Fruit fly (Drosophila melanogaster): Measurements from ENCODE around the gene Phf5a.

Gene Phf5a

DNA sequence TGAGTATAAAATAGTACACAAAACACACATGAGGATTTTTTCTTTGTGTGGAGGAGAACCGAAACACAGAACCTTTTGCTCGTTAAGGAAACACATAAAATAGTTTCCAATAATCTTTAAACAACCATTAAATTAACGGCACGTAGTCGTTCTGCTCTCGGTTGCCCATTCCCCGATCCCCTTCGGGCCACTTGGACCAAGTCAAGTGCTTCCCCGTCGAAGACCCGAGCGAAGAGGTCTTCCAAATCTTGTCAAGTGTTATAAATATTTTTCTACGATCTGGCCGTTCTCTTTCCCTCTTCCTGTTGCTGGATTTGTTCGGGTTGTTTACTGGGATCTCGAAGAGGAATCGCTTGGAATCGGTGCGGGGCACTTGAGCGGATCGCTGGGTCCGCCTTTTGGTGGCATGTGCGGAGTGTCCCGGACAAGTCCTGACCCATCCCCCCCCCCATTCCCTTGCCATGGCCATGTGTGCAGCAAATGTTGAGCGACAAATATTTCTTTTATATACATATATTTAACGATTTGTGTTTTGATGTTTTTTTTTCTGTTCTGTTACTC, 40.4 kb upstream of the Phf5a start (continued):
- TF ChIP-seq jing (GFP tag; optimal IDR thresholded peaks at IDR 0.05) (no peak), cwo (GFP tag; optimal IDR thresholded peaks at IDR 0.05) (no peak), Lim3 (GFP tag; IDR thresholded peaks at IDR 0.05) (no peak), CG2116 (GFP tag; optimal IDR thresholded peaks at IDR 0.05) (no peak), CG12299 (tag; optimal IDR thresholded peaks at IDR 0.05) (no peak), Deaf1 (tag; optimal IDR thresholded peaks at IDR 0.05) (peak; percentile 20), ken (GFP tag; IDR thresholded peaks at IDR 0.05) (no peak), CG2202 (tag; optimal IDR thresholded peaks at IDR 0.05) (no peak), CG9876 (GFP tag; optimal IDR thresholded peaks at IDR 0.05) (no peak), CG3163 (GFP tag; optimal IDR thresholded peaks at IDR 0.05) (no peak), CG6254 (GFP tag; optimal IDR thresholded peaks at IDR 0.05) (no peak), bbx (GFP tag; IDR thresholded peaks at IDR 0.05; ENCODE audit: partially characterized antibody) (no peak), run (tag; optimal IDR thresholded peaks at IDR 0.05) (no peak), fd96Cb (tag; optimal IDR thresholded peaks at IDR 0.05) (no peak), CG34224 (GFP tag; IDR thresholded peaks at IDR 0.05; ENCODE audit: partially characterized antibody) (no peak), bcd (GFP tag; optimal IDR thresholded peaks at IDR 0.05) (no peak), pzg (GFP tag; optimal IDR thresholded peaks at IDR 0.05) (no peak), gro (GFP tag; optimal IDR thresholded peaks at IDR 0.05) (no peak), Pdp1 (GFP tag; optimal IDR thresholded peaks at IDR 0.05) (no peak), CG12769 (tag; optimal IDR thresholded peaks at IDR 0.05) (no peak), CG2199 (GFP tag; IDR thresholded peaks at IDR 0.05) (0 out of 3 replicates have a peak, but pooled peaks have one; percentile 59), her (GFP tag; optimal IDR thresholded peaks at IDR 0.05) (no peak), gcm (GFP tag; optimal IDR thresholded peaks at IDR 0.05) (no peak), Abd-B (GFP tag; optimal IDR thresholded peaks at IDR 0.05) (no peak), CG2875 (GFP tag; optimal IDR thresholded peaks at IDR 0.05) (no peak), knrl (GFP tag; IDR thresholded peaks at IDR 0.05; ENCODE audit: partially characterized antibody) (no peak), CG31441 (GFP tag; IDR thresholded peaks at IDR 0.05) (no peak), pan (optimal IDR thresholded peaks at IDR 0.05) (no peak), pan (GFP tag; optimal IDR thresholded peaks at IDR 0.05 in 1 of 2, IDR thresholded peaks at IDR 0.05 in 1 of 2) (no peak), ssp (GFP tag; IDR thresholded peaks at IDR 0.05) (no peak), sob (GFP tag; IDR thresholded peaks at IDR 0.05) (no peak), CG12744 (GFP tag; optimal IDR thresholded peaks at IDR 0.05) (no peak), kni (GFP tag; optimal IDR thresholded peaks at IDR 0.05) (peak; percentile 19)

dm6 chr2L:6526996-6527395, 36.4 kb upstream of the Phf5a start:
- TF ChIP-seq CG12104 (GFP tag; optimal IDR thresholded peaks at IDR 0.05) (no peak), CG17802 (tag; optimal IDR thresholded peaks at IDR 0.05) (no peak), CG8478 (optimal IDR thresholded peaks at IDR 0.05) (no peak), CG9797 (GFP tag; optimal IDR thresholded peaks at IDR 0.05) (no peak), lov (optimal IDR thresholded peaks at IDR 0.05) (no peak), lov (GFP tag; IDR thresholded peaks at IDR 0.05) (no peak), CG13296 (GFP tag; optimal IDR thresholded peaks at IDR 0.05) (no peak), wdn (GFP tag; IDR thresholded peaks at IDR 0.05) (no peak), HHEX (GFP tag; optimal IDR thresholded peaks at IDR 0.05) (no peak), nau (GFP tag; optimal IDR thresholded peaks at IDR 0.05) (no peak), CG14667 (GFP tag; IDR thresholded peaks at IDR 0.05) (no peak), Rfx (GFP tag; IDR thresholded peaks at IDR 0.05) (peak; percentile 31; the same call in 1 of the 2 replicates), CG6683 (GFP tag; optimal IDR thresholded peaks at IDR 0.05) (no peak), gro (GFP tag; optimal IDR thresholded peaks at IDR 0.05) (peak; percentile 47), mam (GFP tag; optimal IDR thresholded peaks at IDR 0.05) (peak; percentile 12), usp (GFP tag; optimal IDR thresholded peaks at IDR 0.05) (no peak), CG7963 (GFP tag; IDR thresholded peaks at IDR 0.05; ENCODE audit: partially characterized antibody) (no peak), CG4820 (GFP tag; optimal IDR thresholded peaks at IDR 0.05) (peak; percentile 5), shn (GFP tag; optimal IDR thresholded peaks at IDR 0.05) (no peak), sob (GFP tag; IDR thresholded peaks at IDR 0.05) (no peak), CG34224 (GFP tag; IDR thresholded peaks at IDR 0.05; ENCODE audit: partially characterized antibody) (no peak), CG6854 (GFP tag; optimal IDR thresholded peaks at IDR 0.05) (no peak), gcm (GFP tag; optimal IDR thresholded peaks at IDR 0.05) (no peak)
